Worm (Caenorhabditis elegans) whole organism, midembryonic: ENCODE measurements around the gene tdc-1.

Experiments used
- T22C8.4 ChIP-seq: fragments of 200-800 bp; sonication (Bioruptor generic); IDR thresholded peaks from 2 replicates; pipeline ENCODE4 v1.3.6; 2022; ENCODE audit warnings: missing genetic modification characterization, missing compliant biosample characterization
- cog-1 ChIP-seq: sonication (generic microtip); optimal IDR thresholded peaks from 2 replicates; lab custom pipeline; 2016; ENCODE audit warnings: missing genetic modification characterization, missing compliant biosample characterization
- flt-1 ChIP-seq: fragments of 200-800 bp; sonication (Bioruptor generic); IDR thresholded peaks from 2 replicates; pipeline ENCODE4 v1.3.6; 2022; ENCODE audit warnings: missing genetic modification characterization, missing compliant biosample characterization
- klf-2 ChIP-seq: fragments of 200-800 bp; sonication (Bioruptor generic); conservative IDR thresholded peaks from 2 replicates; pipeline ENCODE4 v1.3.6; 2022; ENCODE audit warnings: missing genetic modification reagents, missing genetic modification characterization, missing compliant biosample characterization
- med-1 ChIP-seq: sonication (generic microtip); optimal IDR thresholded peaks from 2 replicates; lab custom pipeline; 2017; ENCODE audit warnings: missing genetic modification characterization, mild to moderate bottlenecking, missing compliant biosample characterization, antibody characterized with exemption, missing genetic modification reagents; ENCODE audit not compliant: insufficient read depth
- tab-1 ChIP-seq: fragments of 200-800 bp; sonication (Bioruptor generic); IDR thresholded peaks from 2 replicates; pipeline ENCODE4 v1.3.6; 2022; ENCODE audit warnings: missing genetic modification characterization, missing compliant biosample characterization
- ztf-29 ChIP-seq: fragments of 200-800 bp; sonication (Bioruptor generic); IDR thresholded peaks from 2 replicates; pipeline ENCODE4 v1.3.6; 2022; ENCODE audit warnings: missing genetic modification reagents, missing genetic modification characterization, missing compliant biosample characterization

DNA sequence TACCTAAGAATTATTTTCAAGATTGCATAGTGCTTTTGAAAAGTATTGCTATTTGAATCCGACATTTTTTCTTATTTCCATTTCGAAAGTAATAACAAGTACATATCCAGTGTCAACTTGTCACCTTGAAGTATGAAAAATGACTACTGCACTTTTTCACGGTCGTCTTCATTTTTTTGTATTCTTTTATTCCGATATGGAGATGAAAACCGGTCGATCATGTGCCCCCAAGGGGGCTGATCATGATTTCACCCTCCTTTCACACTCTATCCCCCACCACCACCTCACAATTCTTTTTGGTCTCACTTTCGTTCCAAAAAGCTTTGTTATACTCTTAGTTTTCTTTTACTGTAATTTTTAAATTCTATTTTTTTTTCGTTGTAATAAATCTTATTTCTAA lies 44.5 kb upstream of the tdc-1 start:
- TF ChIP-seq tab-1 (no peak), med-1 (GFP tag; lab: Kevin White, UChicago) (no peak), T22C8.4 (GFP tag; lab: Robert Waterston, UW) (no peak), klf-2 (GFP tag; lab: Robert Waterston, UW) (no peak), flt-1 (no peak), cog-1 (tag; lab: Kevin White, UChicago) (no peak), ztf-29 (GFP tag; lab: Robert Waterston, UW) (no peak)
